Fruit fly (Drosophila melanogaster): Measurements from ENCODE around the gene lace.
A peak's percentile ranks its signal among the peaks of the same experiment; 100 is the strongest.

The lace gene

DNA sequence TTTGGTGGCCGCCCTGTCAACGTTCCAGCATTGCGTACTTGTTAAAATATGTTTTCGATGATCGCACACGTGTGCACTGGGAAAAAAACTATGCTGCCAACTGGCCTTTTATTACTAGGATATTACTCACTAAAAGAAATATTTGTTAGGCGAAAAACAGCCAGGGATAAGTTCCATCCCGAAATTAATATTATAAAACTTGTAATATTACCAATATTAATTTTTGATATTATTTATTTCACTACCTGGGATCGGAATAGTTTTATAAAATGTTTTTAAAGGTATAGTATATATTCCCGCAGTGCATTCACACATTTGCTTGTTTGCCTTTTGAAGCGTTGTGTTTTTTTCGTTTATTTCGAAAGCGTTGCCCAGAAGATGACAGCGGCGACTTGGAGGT is 35.4 kb upstream of the lace start (continued):
- TF ChIP-seq fd64A (GFP tag; optimal IDR thresholded peaks at IDR 0.05) (no peak), oc (tag; optimal IDR thresholded peaks at IDR 0.05) (no peak), B-H1 (GFP tag; IDR thresholded peaks at IDR 0.05) (no peak), Sry-δ (GFP tag; optimal IDR thresholded peaks at IDR 0.05) (no peak), CG10654 (GFP tag; optimal IDR thresholded peaks at IDR 0.05) (no peak), seq (GFP tag; IDR thresholded peaks at IDR 0.05) (no peak), CG12299 (tag; optimal IDR thresholded peaks at IDR 0.05) (no peak), usp (GFP tag; optimal IDR thresholded peaks at IDR 0.05) (no peak), CG15696 (tag; optimal IDR thresholded peaks at IDR 0.05) (peak; percentile 17), CG2712 (tag; optimal IDR thresholded peaks at IDR 0.05) (peak; percentile 46), Neu2 (GFP tag; optimal IDR thresholded peaks at IDR 0.05; ENCODE audit: borderline replicate concordance) (no peak), Chrac-16 (GFP tag; optimal IDR thresholded peaks at IDR 0.05) (no peak), fd96Cb (tag; optimal IDR thresholded peaks at IDR 0.05) (peak; percentile 3), sisA (GFP tag; IDR thresholded peaks at IDR 0.05) (no peak), zfh1 (GFP tag; IDR thresholded peaks at IDR 0.05) (no peak), unpg (GFP tag; optimal IDR thresholded peaks at IDR 0.05) (no peak), Nf-YA (GFP tag; IDR thresholded peaks at IDR 0.05) (no peak), CG18262 (tag; optimal IDR thresholded peaks at IDR 0.05) (peak; percentile 34), Xbp1 (GFP tag; optimal IDR thresholded peaks at IDR 0.05) (no peak), trh (GFP tag; optimal IDR thresholded peaks at IDR 0.05) (no peak), CG11504 (tag; optimal IDR thresholded peaks at IDR 0.05) (peak; percentile 20), CG2889 (GFP tag; IDR thresholded peaks at IDR 0.05) (no peak), CG17829 (tag; optimal IDR thresholded peaks at IDR 0.05) (peak; percentile 19), CG3995 (GFP tag; optimal IDR thresholded peaks at IDR 0.05) (no peak), scrt (GFP tag; optimal IDR thresholded peaks at IDR 0.05) (no peak), prd (optimal IDR thresholded peaks at IDR 0.05) (no peak), prd (GFP tag; IDR thresholded peaks at IDR 0.05) (no peak; the same call in 2 of the 3 replicates), gem (tag; optimal IDR thresholded peaks at IDR 0.05) (peak; percentile 2), lilli (GFP tag; optimal IDR thresholded peaks at IDR 0.05) (no peak), p53 (GFP tag; optimal IDR thresholded peaks at IDR 0.05) (no peak), wek (GFP tag; optimal IDR thresholded peaks at IDR 0.05) (no peak), Xrp1 (GFP tag; IDR thresholded peaks at IDR 0.05) (peak; percentile 45), Blimp-1 (GFP tag; optimal IDR thresholded peaks at IDR 0.05) (peak; percentile 29), tio (GFP tag; optimal IDR thresholded peaks at IDR 0.05) (no peak), gcm (GFP tag; optimal IDR thresholded peaks at IDR 0.05) (no peak), CG14710 (tag; optimal IDR thresholded peaks at IDR 0.05) (peak; percentile 16), D19A (tag; optimal IDR thresholded peaks at IDR 0.05) (peak; percentile 17), Hey (tag; optimal IDR thresholded peaks at IDR 0.05) (no peak), Meics (GFP tag; optimal IDR thresholded peaks at IDR 0.05) (no peak), CG8359 (GFP tag; optimal IDR thresholded peaks at IDR 0.05; ENCODE audit: borderline replicate concordance) (no peak), Spps (tag; optimal IDR thresholded peaks at IDR 0.05) (no peak), E2f1 (GFP tag; IDR thresholded peaks at IDR 0.05) (no peak), CG17361 (GFP tag; IDR thresholded peaks at IDR 0.05) (0 out of 3 replicates have a peak, but pooled peaks have one; percentile 23), kni (GFP tag; optimal IDR thresholded peaks at IDR 0.05) (no peak), CoRest (tag; optimal IDR thresholded peaks at IDR 0.05) (peak; percentile 12), CG18476 (GFP tag; optimal IDR thresholded peaks at IDR 0.05) (no peak), pb (GFP tag; optimal IDR thresholded peaks at IDR 0.05) (no peak), sima (GFP tag; optimal IDR thresholded peaks at IDR 0.05) (no peak), CG4854 (GFP tag; optimal IDR thresholded peaks at IDR 0.05) (no peak), dmrt11E (tag; optimal IDR thresholded peaks at IDR 0.05) (peak; percentile 29), Camta (GFP tag; optimal IDR thresholded peaks at IDR 0.05) (no peak), Kr (GFP tag; optimal IDR thresholded peaks at IDR 0.05) (no peak)

Data from whole organism, embryonic.